Worm (Caenorhabditis elegans): ENCODE measurements around the gene col-73.

DNA sequence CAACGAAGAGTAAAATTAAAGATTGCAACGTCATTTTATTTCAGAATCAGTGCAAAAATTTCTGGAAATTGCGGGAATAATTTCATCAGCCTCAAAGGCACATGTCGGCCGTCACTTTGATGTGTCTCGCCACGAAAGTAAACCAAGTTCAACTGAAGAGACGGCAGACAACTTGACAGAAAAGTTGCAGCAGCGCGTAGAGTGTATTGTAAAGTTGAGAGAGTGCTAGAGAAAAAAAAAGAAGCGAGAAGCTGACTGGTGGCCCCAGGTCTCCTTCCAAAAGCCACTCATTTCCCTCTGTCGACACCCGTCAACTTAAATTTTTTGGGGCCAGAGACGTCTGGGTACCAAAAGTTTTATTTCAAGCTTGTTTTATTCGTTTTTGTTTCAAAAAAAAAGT lies 31.3 kb upstream of the col-73 start:
- TF ChIP-seq fkh-10 (GFP tag; optimal IDR thresholded peaks at IDR 0.05) (peak; percentile 46), elt-2 (tag; optimal IDR thresholded peaks at IDR 0.05) (peak; percentile 68), R02D3.7 (tag; optimal IDR thresholded peaks at IDR 0.05) (no peak), fos-1 (tag; optimal IDR thresholded peaks at IDR 0.05) (no peak), egl-27 (tag; optimal IDR thresholded peaks at IDR 0.05) (peak; percentile 18), ztf-11 (tag; optimal IDR thresholded peaks at IDR 0.05) (no peak), pqm-1 (tag; optimal IDR thresholded peaks at IDR 0.05) (peak; percentile 50)
